Worm (Caenorhabditis elegans): ENCODE data around the gene pkg-2.

- TF ChIP-seq snpc-4 (tag; optimal IDR thresholded peaks at IDR 0.05) (no peak), aly-2 (tag; optimal IDR thresholded peaks at IDR 0.05) (no peak), nhr-6 (tag; optimal IDR thresholded peaks at IDR 0.05) (no peak), mxl-2 (GFP tag; conservative IDR thresholded peaks at IDR 0.05) (peak; percentile 80), nhr-28 (tag; optimal IDR thresholded peaks at IDR 0.05) (peak; percentile 80), fos-1 (tag; optimal IDR thresholded peaks at IDR 0.05) (no peak), dve-1 (tag; optimal IDR thresholded peaks at IDR 0.05; ENCODE audit: insufficient read depth) (peak; percentile 87), pha-4 (GFP tag; IDR thresholded peaks at IDR 0.05) (no peak), pha-4 (tag; optimal IDR thresholded peaks at IDR 0.05) (no peak), ztf-11 (tag; optimal IDR thresholded peaks at IDR 0.05) (no peak), lin-13 (GFP tag; optimal IDR thresholded peaks at IDR 0.05) (no peak)
Observed at ce11 chrIV:8534997-8535414, 14.3 kb downstream of the pkg-2 start.
